Worm (Caenorhabditis elegans) whole organism, midembryonic: ENCODE measurements around the gene moc-1.

Source experiments
- T22C8.4 ChIP-seq: fragments of 200-800 bp; sonication (Bioruptor generic); IDR thresholded peaks from 2 replicates; pipeline ENCODE4 v1.3.6; 2022; ENCODE audit warnings: missing genetic modification characterization, missing compliant biosample characterization
- cog-1 ChIP-seq: sonication (generic microtip); optimal IDR thresholded peaks from 2 replicates; lab custom pipeline; 2016; ENCODE audit warnings: missing genetic modification characterization, missing compliant biosample characterization
- flt-1 ChIP-seq: fragments of 200-800 bp; sonication (Bioruptor generic); IDR thresholded peaks from 2 replicates; pipeline ENCODE4 v1.3.6; 2022; ENCODE audit warnings: missing genetic modification characterization, missing compliant biosample characterization
- klf-2 ChIP-seq: fragments of 200-800 bp; sonication (Bioruptor generic); conservative IDR thresholded peaks from 2 replicates; pipeline ENCODE4 v1.3.6; 2022; ENCODE audit warnings: missing genetic modification reagents, missing genetic modification characterization, missing compliant biosample characterization
- med-1 ChIP-seq: sonication (generic microtip); optimal IDR thresholded peaks from 2 replicates; lab custom pipeline; 2017; ENCODE audit warnings: missing genetic modification characterization, mild to moderate bottlenecking, missing compliant biosample characterization, antibody characterized with exemption, missing genetic modification reagents; ENCODE audit not compliant: insufficient read depth
- ref-1 ChIP-seq: fragments of 200-800 bp; sonication (Bioruptor generic); conservative IDR thresholded peaks from 2 replicates; pipeline ENCODE4 v1.3.6; 2022; ENCODE audit warnings: missing genetic modification reagents, missing genetic modification characterization, missing compliant biosample characterization
- tab-1 ChIP-seq: fragments of 200-800 bp; sonication (Bioruptor generic); IDR thresholded peaks from 2 replicates; pipeline ENCODE4 v1.3.6; 2022; ENCODE audit warnings: missing genetic modification characterization, missing compliant biosample characterization
- ztf-23 ChIP-seq: fragments of 200-800 bp; sonication (Bioruptor generic); IDR thresholded peaks from 2 replicates; pipeline ENCODE4 v1.3.6; 2022; ENCODE audit warnings: missing genetic modification reagents, missing genetic modification characterization, missing compliant biosample characterization

DNA sequence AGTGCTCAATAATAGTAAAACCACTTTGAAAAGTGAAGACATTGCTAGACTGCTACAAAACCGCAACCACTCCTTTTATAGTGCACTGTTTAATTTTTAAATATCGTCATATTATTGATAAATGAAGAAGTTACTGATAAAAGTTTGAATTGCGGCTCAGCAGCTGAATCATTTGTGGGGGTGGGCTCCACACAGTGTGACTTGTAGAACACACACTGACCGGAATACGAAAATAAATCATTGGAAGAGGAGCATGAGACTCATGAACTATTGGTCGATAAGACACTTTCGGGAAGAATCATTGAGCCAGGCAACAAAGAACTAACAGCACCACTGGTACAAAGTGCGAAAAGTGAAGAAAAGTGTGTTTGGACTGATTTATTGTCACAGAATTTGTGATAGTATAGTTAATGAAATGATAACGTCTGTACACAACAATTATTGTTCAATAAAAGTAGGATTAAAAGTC lies 3.6 kb upstream of the moc-1 start, which contains the start of gene oac-14:
- no peak for TF ChIP-seq med-1 (GFP tag; lab: Kevin White, UChicago)
- TF ChIP-seq flt-1 = no peak
- no peak for TF ChIP-seq cog-1 (tag; lab: Kevin White, UChicago)
- no peak for TF ChIP-seq tab-1 (GFP tag; lab: Robert Waterston, UW)
- TF ChIP-seq klf-2 = no peak
- no peak for TF ChIP-seq ztf-23
- no peak for TF ChIP-seq ref-1 (GFP tag; lab: Robert Waterston, UW)
- no peak for TF ChIP-seq T22C8.4 (GFP tag; lab: Robert Waterston, UW)
